Fruit fly (Drosophila melanogaster) whole organism, wandering third instar larva: ENCODE data around the gene daw.
A peak's percentile ranks its signal among the peaks of the same experiment; 100 is the strongest.

Experiments
- CG32264 ChIP-seq: fragments of 200-800 bp; sonication (Bioruptor generic); optimal IDR thresholded peaks from 2 replicates; lab custom pipeline; 2016; ENCODE audit warnings: missing biosample characterization, missing genetic modification characterization
- Dfd ChIP-seq: fragments of >200 bp; optimal IDR thresholded peaks from 2 replicates; lab custom pipeline; 2017; ENCODE audit warnings: missing biosample characterization, missing genetic modification characterization
- Hnf4 ChIP-seq: fragments of 200-800 bp; sonication (Bioruptor generic); optimal IDR thresholded peaks from 2 replicates; lab custom pipeline; 2016; ENCODE audit warnings: missing biosample characterization, mild to moderate bottlenecking, missing genetic modification characterization
- Hr83 ChIP-seq: fragments of 200-300 bp; sonication (Bioruptor generic); optimal IDR thresholded peaks from 2 replicates; lab custom pipeline; 2016; ENCODE audit warnings: missing biosample characterization, mild to moderate bottlenecking, missing genetic modification characterization, moderate library complexity; ENCODE audit not compliant: poor library complexity, severe bottlenecking
- Jra ChIP-seq: sonication (Bioruptor generic); optimal IDR thresholded peaks from 2 replicates; lab custom pipeline; 2016; ENCODE audit warnings: missing biosample characterization, missing genetic modification characterization
- Myc ChIP-seq: fragments of >200 bp; optimal IDR thresholded peaks from 2 replicates; lab custom pipeline; 2017
- Sp1 ChIP-seq: fragments of 200-800 bp; sonication (Bioruptor generic); optimal IDR thresholded peaks from 3 replicates; lab custom pipeline; 2019; ENCODE audit warnings: missing biosample characterization, mild to moderate bottlenecking, missing genetic modification characterization, moderate library complexity
- br ChIP-seq: fragments of 200-800 bp; sonication (Bioruptor generic); optimal IDR thresholded peaks from 2 replicates; lab custom pipeline; 2016; ENCODE audit warnings: missing biosample characterization, missing genetic modification characterization
- brk ChIP-seq: fragments of 200-800 bp; sonication (Bioruptor generic); optimal IDR thresholded peaks from 2 replicates; lab custom pipeline; 2016; ENCODE audit warnings: missing biosample characterization, mild to moderate bottlenecking, missing genetic modification characterization
- psq ChIP-seq: fragments of 200-800 bp; sonication (Bioruptor generic); optimal IDR thresholded peaks from 3 replicates; lab custom pipeline; 2017; ENCODE audit warnings: missing biosample characterization, mild to moderate bottlenecking, missing genetic modification characterization, moderate library complexity
- tai ChIP-seq: sonication (Bioruptor generic); optimal IDR thresholded peaks from 2 replicates; lab custom pipeline; 2016; ENCODE audit warnings: missing biosample characterization, missing genetic modification characterization
- usp ChIP-seq: fragments of >200 bp; optimal IDR thresholded peaks from 2 replicates; lab custom pipeline; 2017; ENCODE audit warnings: missing biosample characterization, missing genetic modification characterization

DNA sequence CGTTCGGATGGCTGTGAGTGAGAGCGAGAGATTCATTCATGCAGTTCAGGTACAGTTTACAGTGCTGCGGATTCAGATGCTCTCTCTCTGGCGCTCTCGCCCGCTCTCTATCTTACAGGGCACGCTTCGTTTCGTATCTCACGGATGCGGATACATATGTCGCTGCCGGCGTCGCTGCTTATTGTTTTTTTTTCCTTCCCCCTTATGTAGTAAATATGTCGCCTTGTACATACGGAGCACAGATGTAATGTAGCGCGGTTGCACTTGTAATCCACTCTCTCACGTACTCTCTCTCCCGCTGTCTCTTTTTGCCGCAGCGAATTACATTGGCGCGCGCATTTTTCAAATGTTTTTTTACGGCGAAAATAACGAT lies 49.8 kb upstream of the daw start:
- no peak for TF ChIP-seq psq (GFP tag; lab: Kevin White, UChicago)
- no peak for TF ChIP-seq CG32264
- no peak for TF ChIP-seq tai
- TF ChIP-seq Hnf4 (GFP tag; lab: Kevin White, UChicago) = no peak
- no peak for TF ChIP-seq Dfd (GFP tag; lab: Kevin White, UChicago)
- no peak for TF ChIP-seq br (GFP tag; lab: Kevin White, UChicago)
- no peak for TF ChIP-seq Myc
- TF ChIP-seq Jra = no peak
- TF ChIP-seq Sp1 (GFP tag; lab: Kevin White, UChicago) = no peak
- TF ChIP-seq usp (GFP tag; lab: Kevin White, UChicago) = no peak
- peak; percentile 42 for TF ChIP-seq Hr83 (GFP tag; lab: Kevin White, UChicago)
- no peak for TF ChIP-seq brk (GFP tag; lab: Kevin White, UChicago)
